Fruit fly (Drosophila melanogaster): ENCODE results near the gene CG4408.

CG4408 gene

dm6 chr3R:23358565-23359138 is 4.7 kb downstream of the CG4408 start, which contains the start of gene RpS3 (continued):
- TF ChIP-seq Lhr (GFP tag; optimal IDR thresholded peaks at IDR 0.05) (peak; percentile 66), abd-A (tag; optimal IDR thresholded peaks at IDR 0.05) (no peak), Sox102F (GFP tag; optimal IDR thresholded peaks at IDR 0.05) (no peak), Adf1 (GFP tag; IDR thresholded peaks at IDR 0.05) (no peak), twi (tag; optimal IDR thresholded peaks at IDR 0.05) (no peak), ap (GFP tag; IDR thresholded peaks at IDR 0.05) (no peak), Nf-YA (GFP tag; IDR thresholded peaks at IDR 0.05) (no peak), rib (GFP tag; IDR thresholded peaks at IDR 0.05) (no peak), zen (tag; optimal IDR thresholded peaks at IDR 0.05) (peak; percentile 29), CG2202 (tag; optimal IDR thresholded peaks at IDR 0.05) (no peak), YL-1 (GFP tag; optimal IDR thresholded peaks at IDR 0.05) (peak; percentile 99), fu2 (GFP tag; optimal IDR thresholded peaks at IDR 0.05) (peak; percentile 23), gce (GFP tag; IDR thresholded peaks at IDR 0.05) (no peak), schlank (tag; optimal IDR thresholded peaks at IDR 0.05) (no peak), Hr39 (optimal IDR thresholded peaks at IDR 0.05) (no peak), fd102C (GFP tag; optimal IDR thresholded peaks at IDR 0.05) (no peak), ara (GFP tag; IDR thresholded peaks at IDR 0.05) (no peak), Vsx1 (GFP tag; optimal IDR thresholded peaks at IDR 0.05) (no peak), sna (GFP tag; IDR thresholded peaks at IDR 0.05; ENCODE audit: partially characterized antibody) (no peak), fru (optimal IDR thresholded peaks at IDR 0.05) (no peak), CoRest (tag; optimal IDR thresholded peaks at IDR 0.05) (peak; percentile 50), NC2β (GFP tag; optimal IDR thresholded peaks at IDR 0.05) (no peak), toy (GFP tag; IDR thresholded peaks at IDR 0.05) (no peak), mirr (GFP tag; optimal IDR thresholded peaks at IDR 0.05) (peak; percentile 37), C15 (GFP tag; IDR thresholded peaks at IDR 0.05) (no peak), ttk (GFP tag; IDR thresholded peaks at IDR 0.05) (no peak), Oli (tag; optimal IDR thresholded peaks at IDR 0.05) (no peak), gem (tag; optimal IDR thresholded peaks at IDR 0.05) (peak; percentile 36), CG11696 (GFP tag; IDR thresholded peaks at IDR 0.05) (no peak), CG7745 (tag; optimal IDR thresholded peaks at IDR 0.05) (no peak), fd96Cb (tag; optimal IDR thresholded peaks at IDR 0.05) (no peak), CG17912 (GFP tag; optimal IDR thresholded peaks at IDR 0.05) (no peak), vfl (GFP tag; optimal IDR thresholded peaks at IDR 0.05) (no peak), CG10565 (GFP tag; optimal IDR thresholded peaks at IDR 0.05) (no peak), CG1024 (GFP tag; IDR thresholded peaks at IDR 0.05) (no peak), gfzf (GFP tag; optimal IDR thresholded peaks at IDR 0.05) (peak; percentile 71), CHES-1-like (GFP tag; optimal IDR thresholded peaks at IDR 0.05) (no peak), Hmr (GFP tag; optimal IDR thresholded peaks at IDR 0.05) (peak; percentile 57), CG6683 (GFP tag; optimal IDR thresholded peaks at IDR 0.05) (no peak), Doc2 (GFP tag; IDR thresholded peaks at IDR 0.05) (no peak), gsb-n (tag; optimal IDR thresholded peaks at IDR 0.05) (no peak), Xbp1 (GFP tag; optimal IDR thresholded peaks at IDR 0.05) (no peak), corto (GFP tag; optimal IDR thresholded peaks at IDR 0.05) (no peak), CG2875 (GFP tag; optimal IDR thresholded peaks at IDR 0.05) (peak; percentile 44), lilli (GFP tag; optimal IDR thresholded peaks at IDR 0.05) (no peak), CG10979 (tag; optimal IDR thresholded peaks at IDR 0.05) (no peak), CG1647 (GFP tag; optimal IDR thresholded peaks at IDR 0.05) (no peak), CG12391 (tag; optimal IDR thresholded peaks at IDR 0.05) (peak; percentile 56), CG1792 (GFP tag; optimal IDR thresholded peaks at IDR 0.05) (no peak), CG15514 (GFP tag; optimal IDR thresholded peaks at IDR 0.05) (peak; percentile 64), tin (GFP tag; optimal IDR thresholded peaks at IDR 0.05) (no peak), CG9215 (GFP tag; IDR thresholded peaks at IDR 0.05) (no peak)

Data from whole organism, embryonic.